Worm (Caenorhabditis elegans) whole organism, young adult: ENCODE results near the gene bus-19.

Source experiments
- B0336.3 ChIP-seq: fragments of 200-800 bp; sonication (Bioruptor generic); IDR thresholded peaks from 2 replicates; pipeline ENCODE4 v1.3.6; 2022; ENCODE audit warnings: missing genetic modification characterization, missing compliant biosample characterization
- T07F8.4 ChIP-seq: sonication (generic microtip); optimal IDR thresholded peaks from 2 replicates; lab custom pipeline; 2016; ENCODE audit warnings: mild to moderate bottlenecking, missing genetic modification characterization, moderate library complexity, missing compliant biosample characterization
- ama-1 ChIP-seq, 3 experiments: fragments of 150-350 bp in 1 of 3; sonication (generic microtip) in 2 of 3; optimal IDR thresholded peaks; 2 replicates each; lab custom pipeline; 2014 to 2018; ENCODE audit warnings: missing biosample characterization in 2 of 3, missing genetic modification characterization in 2 of 3, missing genetic modification reagents in 2 of 3
- attf-3 ChIP-seq: fragments of 200-800 bp; sonication (Bioruptor generic); conservative IDR thresholded peaks from 2 replicates; pipeline ENCODE4 v1.3.6; 2022; ENCODE audit warnings: missing genetic modification reagents, missing genetic modification characterization, missing compliant biosample characterization
- ceh-58 ChIP-seq: fragments of 200-800 bp; sonication (Bioruptor generic); IDR thresholded peaks from 2 replicates; pipeline ENCODE4 v1.3.6; 2022; ENCODE audit warnings: missing genetic modification characterization, missing compliant biosample characterization
- egl-18 ChIP-seq: fragments of 200-800 bp; sonication (Bioruptor generic); IDR thresholded peaks from 2 replicates; pipeline ENCODE4 v1.3.6; 2022; ENCODE audit warnings: missing genetic modification reagents, missing genetic modification characterization, missing compliant biosample characterization
- him-1 ChIP-seq: sonication (generic microtip); optimal IDR thresholded peaks from 2 replicates; lab custom pipeline; 2016; ENCODE audit warnings: missing genotype, missing genetic modification reagents, missing genetic modification characterization, missing compliant biosample characterization
- hsf-1 ChIP-seq: fragments of 200-800 bp; sonication (Bioruptor generic); IDR thresholded peaks from 2 replicates; pipeline ENCODE4 v1.3.6; 2022; ENCODE audit warnings: missing genetic modification reagents, missing genetic modification characterization, missing compliant biosample characterization
- let-526 ChIP-seq: fragments of 200-800 bp; sonication (Bioruptor generic); IDR thresholded peaks from 2 replicates; pipeline ENCODE4 v1.3.6; 2022; ENCODE audit warnings: missing genetic modification reagents, missing genetic modification characterization, missing compliant biosample characterization
- nhr-120 ChIP-seq: fragments of 200-800 bp; sonication (Bioruptor generic); IDR thresholded peaks from 2 replicates; pipeline ENCODE4 v1.3.6; 2022; ENCODE audit warnings: missing genetic modification characterization, missing compliant biosample characterization
- sea-2 ChIP-seq: fragments of 200-800 bp; sonication (Bioruptor generic); IDR thresholded peaks from 2 replicates; pipeline ENCODE4 v1.3.6; 2022; ENCODE audit warnings: missing genetic modification characterization, missing compliant biosample characterization
- snpc-4 ChIP-seq, 5 experiments: fragments of 150-350 bp in 1 of 5; sonication (generic microtip) in 4 of 5; optimal IDR thresholded peaks; 2 replicates each; lab custom pipeline; 2014 to 2018; ENCODE audit warnings: missing genetic modification characterization in 5 of 5, missing biosample characterization in 3 of 5, antibody characterized with exemption in 2 of 5, mild to moderate bottlenecking in 2 of 5, missing compliant biosample characterization in 2 of 5, missing genotype in 2 of 5, moderate library complexity in 2 of 5, missing genetic modification reagents in 1 of 5
- ztf-3 ChIP-seq: fragments of 200-800 bp; sonication (Bioruptor generic); optimal IDR thresholded peaks from 2 replicates; lab custom pipeline; 2018; ENCODE audit warnings: mild to moderate bottlenecking, missing genetic modification characterization, missing compliant biosample characterization

- no peak for TF ChIP-seq ceh-58 (GFP tag; lab: Robert Waterston, UW)
- no peak for TF ChIP-seq ama-1 (optimal IDR thresholded peaks at IDR 0.05; lab: Kevin White, UChicago)
- TF ChIP-seq ama-1 (GFP tag; optimal IDR thresholded peaks at IDR 0.05; lab: Kevin White, UChicago) = no peak
- no peak for TF ChIP-seq ztf-3 (GFP tag; lab: Kevin White, UChicago)
- no peak for TF ChIP-seq B0336.3 (GFP tag; lab: Robert Waterston, UW)
- no peak for TF ChIP-seq sea-2
- no peak for TF ChIP-seq him-1 (tag; lab: Kevin White, UChicago)
- TF ChIP-seq T07F8.4 (tag; lab: Kevin White, UChicago) = no peak
- no peak for TF ChIP-seq let-526 (GFP tag; lab: Robert Waterston, UW)
- TF ChIP-seq snpc-4 (GFP tag; optimal IDR thresholded peaks at IDR 0.05; lab: Kevin White, UChicago) = no peak
- TF ChIP-seq snpc-4 (tag; optimal IDR thresholded peaks at IDR 0.05; lab: Kevin White, UChicago) = no peak
- TF ChIP-seq attf-3 (GFP tag; lab: Robert Waterston, UW) = no peak
- TF ChIP-seq hsf-1 (GFP tag; lab: Robert Waterston, UW) = no peak
- TF ChIP-seq egl-18 (GFP tag; lab: Robert Waterston, UW) = no peak
- no peak for TF ChIP-seq nhr-120 (GFP tag; lab: Robert Waterston, UW)
Observed at ce11 chrV:12896850-12897249, 25.0 kb downstream of the bus-19 start.
